Fruit fly (Drosophila melanogaster): ENCODE measurements around the gene ifc.

The ifc gene

dm6 chr2L:5974122-5974521, 12.0 kb upstream of the ifc start (continued):
- TF ChIP-seq CG18476 (GFP tag; optimal IDR thresholded peaks at IDR 0.05) (peak; percentile 4), CG4707 (GFP tag; optimal IDR thresholded peaks at IDR 0.05) (peak; percentile 65), BtbVII (GFP tag; optimal IDR thresholded peaks at IDR 0.05) (peak; percentile 72), CG13123 (GFP tag; optimal IDR thresholded peaks at IDR 0.05) (peak; percentile 58), cwo (GFP tag; optimal IDR thresholded peaks at IDR 0.05) (peak; percentile 12), zf30C (GFP tag; optimal IDR thresholded peaks at IDR 0.05) (no peak), Ada2b (GFP tag; IDR thresholded peaks at IDR 0.05) (0 out of 2 replicates have a peak, but pooled peaks have one; percentile 25), Antp (GFP tag; optimal IDR thresholded peaks at IDR 0.05) (no peak), CG12769 (tag; optimal IDR thresholded peaks at IDR 0.05) (peak; percentile 79), prd (optimal IDR thresholded peaks at IDR 0.05) (no peak), prd (GFP tag; IDR thresholded peaks at IDR 0.05) (no peak), CG15514 (GFP tag; optimal IDR thresholded peaks at IDR 0.05) (peak; percentile 66), Max (GFP tag; optimal IDR thresholded peaks at IDR 0.05) (peak; percentile 14), CG32532 (GFP tag; IDR thresholded peaks at IDR 0.05) (peak; percentile 21; the same call in 1 of the 2 replicates), fd64A (GFP tag; optimal IDR thresholded peaks at IDR 0.05) (peak; percentile 80), Pdp1 (GFP tag; optimal IDR thresholded peaks at IDR 0.05) (peak in 1 of 2 experiments; percentile 4), Ets65A (GFP tag) (no peak), tin (GFP tag; optimal IDR thresholded peaks at IDR 0.05) (no peak), Deaf1 (tag; optimal IDR thresholded peaks at IDR 0.05) (peak; percentile 91), CG34224 (GFP tag; IDR thresholded peaks at IDR 0.05; ENCODE audit: partially characterized antibody) (no peak), gce (GFP tag; IDR thresholded peaks at IDR 0.05) (peak; percentile 63; the same call in 2 of the 3 replicates), vvl (GFP tag; IDR thresholded peaks at IDR 0.05) (no peak), CG9727 (GFP tag; optimal IDR thresholded peaks at IDR 0.05) (peak; percentile 59), fd3F (GFP tag; optimal IDR thresholded peaks at IDR 0.05) (peak; percentile 54), C15 (GFP tag; IDR thresholded peaks at IDR 0.05) (no peak), CG43689 (GFP tag; IDR thresholded peaks at IDR 0.05) (0 out of 2 replicates have a peak, but pooled peaks have one; percentile 15), Adf1 (GFP tag; IDR thresholded peaks at IDR 0.05) (0 out of 2 replicates have a peak, but pooled peaks have one; percentile 15), rib (GFP tag; IDR thresholded peaks at IDR 0.05) (no peak), Dip3 (GFP tag; optimal IDR thresholded peaks at IDR 0.05) (peak; percentile 31), ash1 (GFP tag; optimal IDR thresholded peaks at IDR 0.05) (peak; percentile 49), Oaz (GFP tag; IDR thresholded peaks at IDR 0.05) (no peak), schlank (tag; optimal IDR thresholded peaks at IDR 0.05) (peak; percentile 77), CG2129 (GFP tag; IDR thresholded peaks at IDR 0.05; ENCODE audit: partially characterized antibody) (no peak), CG10267 (tag; optimal IDR thresholded peaks at IDR 0.05) (peak; percentile 17), grau (tag; optimal IDR thresholded peaks at IDR 0.05) (peak; percentile 30), hbn (GFP tag; IDR thresholded peaks at IDR 0.05; ENCODE audit: partially characterized antibody) (no peak), esg (GFP tag; conservative IDR thresholded peaks at IDR 0.05) (no peak), Poxn (GFP tag; IDR thresholded peaks at IDR 0.05) (no peak), CG2120 (GFP tag; optimal IDR thresholded peaks at IDR 0.05) (peak; percentile 37), bigmax (GFP tag; optimal IDR thresholded peaks at IDR 0.05) (peak; percentile 11), ttk (GFP tag; IDR thresholded peaks at IDR 0.05) (peak; percentile 7; the same call in 1 of the 2 replicates), org-1 (GFP tag; optimal IDR thresholded peaks at IDR 0.05) (peak; percentile 60), kah (GFP tag; optimal IDR thresholded peaks at IDR 0.05) (peak; percentile 15), chinmo (GFP tag; IDR thresholded peaks at IDR 0.05; ENCODE audit: partially characterized antibody) (peak; percentile 86; the same call in 3 of the 4 replicates), gcm (GFP tag; optimal IDR thresholded peaks at IDR 0.05) (peak; percentile 57), wdn (GFP tag; IDR thresholded peaks at IDR 0.05) (peak; percentile 49; the same call in 1 of the 2 replicates), ATbp (GFP tag; optimal IDR thresholded peaks at IDR 0.05) (peak; percentile 92), CG6654 (GFP tag; optimal IDR thresholded peaks at IDR 0.05) (no peak), amos (GFP tag; IDR thresholded peaks at IDR 0.05; ENCODE audit: partially characterized antibody) (no peak), ato (GFP tag; IDR thresholded peaks at IDR 0.05; ENCODE audit: partially characterized antibody) (no peak)

Measured in whole organism, embryonic.